Fruit fly (Drosophila melanogaster) whole organism, embryonic: ENCODE results near the gene Larp7.

Experiments used
- Ada2b ChIP-seq: fragments of 200-800 bp; sonication (Bioruptor generic); IDR thresholded peaks from 2 replicates; pipeline ENCODE4 v1.3.6; 2022; ENCODE audit warnings: missing biosample characterization, missing genetic modification characterization
- Aef1 ChIP-seq: fragments of 200-800 bp; sonication (Bioruptor generic); IDR thresholded peaks from 3 replicates; pipeline ENCODE4 v1.3.6; 2022; ENCODE audit warnings: missing biosample characterization, missing genetic modification characterization
- Atf-2 ChIP-seq: fragments of 200-800 bp; sonication (Bioruptor generic); optimal IDR thresholded peaks from 2 replicates; lab custom pipeline; 2016; ENCODE audit warnings: missing biosample characterization, missing genetic modification characterization
- Blimp-1 ChIP-seq: fragments of 200-800 bp; sonication (Bioruptor generic); optimal IDR thresholded peaks from 3 replicates; lab custom pipeline; 2018; ENCODE audit warnings: missing biosample characterization, missing genetic modification characterization, mild to moderate bottlenecking, moderate library complexity, missing genetic modification reagents
- CG10431 ChIP-seq: fragments of 200-800 bp; sonication (Bioruptor generic); optimal IDR thresholded peaks from 3 replicates; lab custom pipeline; 2018; ENCODE audit warnings: missing biosample characterization, mild to moderate bottlenecking, missing genetic modification characterization
- CG11696 ChIP-seq: fragments of 200-800 bp; sonication (Bioruptor generic); IDR thresholded peaks from 2 replicates; pipeline ENCODE4 v1.3.6; 2022; ENCODE audit warnings: missing biosample characterization, missing genetic modification characterization
- CG12299 ChIP-seq: fragments of 200-800 bp; sonication (Bioruptor generic); optimal IDR thresholded peaks from 2 replicates; lab custom pipeline; 2018; ENCODE audit warnings: missing biosample characterization, mild to moderate bottlenecking, missing genetic modification characterization
- CG15011 ChIP-seq: fragments of 200-800 bp; sonication (Bioruptor generic); optimal IDR thresholded peaks from 3 replicates; lab custom pipeline; 2018; ENCODE audit warnings: missing biosample characterization, mild to moderate bottlenecking, missing genetic modification characterization
- CG15514 ChIP-seq: fragments of 200-800 bp; sonication (Bioruptor generic); optimal IDR thresholded peaks from 3 replicates; lab custom pipeline; 2017; ENCODE audit warnings: missing biosample characterization, missing genetic modification characterization, mild to moderate bottlenecking, moderate library complexity, missing genetic modification reagents
- CG1603 ChIP-seq: fragments of 200-800 bp; sonication (Bioruptor generic); optimal IDR thresholded peaks from 2 replicates; lab custom pipeline; 2019; ENCODE audit warnings: missing biosample characterization, mild to moderate bottlenecking, missing genetic modification characterization, moderate library complexity
- CG17328 ChIP-seq: fragments of 200-800 bp; sonication (Bioruptor generic); IDR thresholded peaks from 2 replicates; pipeline ENCODE4 v1.3.6; 2022; ENCODE audit warnings: missing biosample characterization, missing genetic modification characterization
- CG17612 ChIP-seq: fragments of 200-800 bp; sonication (Bioruptor generic); IDR thresholded peaks from 2 replicates; pipeline ENCODE4 v1.3.6; 2022; ENCODE audit warnings: missing biosample characterization, missing genetic modification characterization
- CG17829 ChIP-seq: fragments of 200-800 bp; optimal IDR thresholded peaks from 2 replicates; lab custom pipeline; 2019; ENCODE audit warnings: missing biosample characterization, mild to moderate bottlenecking, missing genetic modification characterization, moderate library complexity
- CG2678 ChIP-seq: fragments of 200-800 bp; sonication (Bioruptor generic); optimal IDR thresholded peaks from 3 replicates; lab custom pipeline; 2019; ENCODE audit warnings: missing biosample characterization, mild to moderate bottlenecking, missing genetic modification characterization, moderate library complexity
- CG34422 ChIP-seq: fragments of 200-800 bp; sonication (Bioruptor generic); IDR thresholded peaks from 3 replicates; pipeline ENCODE4 v1.3.6; 2022; ENCODE audit warnings: missing biosample characterization, missing genetic modification characterization
- CG5953 ChIP-seq: fragments of 200-800 bp; sonication (Bioruptor generic); IDR thresholded peaks from 2 replicates; pipeline ENCODE4 v1.3.6; 2022; ENCODE audit warnings: missing biosample characterization, missing genetic modification characterization
- CG6683 ChIP-seq: fragments of 200-800 bp; sonication (Bioruptor generic); optimal IDR thresholded peaks from 2 replicates; lab custom pipeline; 2017; ENCODE audit warnings: missing biosample characterization, mild to moderate bottlenecking, missing genetic modification characterization, missing genetic modification reagents
- CG7556 ChIP-seq: fragments of 200-800 bp; sonication (Bioruptor generic); optimal IDR thresholded peaks from 2 replicates; lab custom pipeline; 2017; ENCODE audit warnings: missing biosample characterization, mild to moderate bottlenecking, missing genetic modification characterization
- CG7928 ChIP-seq: fragments of 200-800 bp; sonication (Bioruptor generic); optimal IDR thresholded peaks from 2 replicates; lab custom pipeline; 2017; ENCODE audit warnings: missing biosample characterization, mild to moderate bottlenecking, missing genetic modification characterization
- D ChIP-seq, 2 experiments: fragments of 200-800 bp in 1 of 2; fragments of >200 bp in 1 of 2; sonication (Bioruptor generic) in 1 of 2; optimal IDR thresholded peaks; 2 replicates in 1 of 2; 3 replicates in 1 of 2; lab custom pipeline; 2017; ENCODE audit warnings: mild to moderate bottlenecking in 1 of 2, missing biosample characterization in 1 of 2, missing genetic modification characterization in 1 of 2, missing genetic modification reagents in 1 of 2
- Dbx ChIP-seq: fragments of 200-800 bp; sonication (Bioruptor generic); IDR thresholded peaks from 3 replicates; pipeline ENCODE4 v1.3.6; 2022; ENCODE audit warnings: missing biosample characterization, missing genetic modification characterization
- Drgx ChIP-seq: fragments of 200-800 bp; sonication (Bioruptor generic); IDR thresholded peaks from 2 replicates; pipeline ENCODE4 v1.3.6; 2022; ENCODE audit warnings: missing biosample characterization, missing genetic modification characterization
- Fer1 ChIP-seq: fragments of 200-800 bp; sonication (Bioruptor generic); optimal IDR thresholded peaks from 2 replicates; lab custom pipeline; 2017; ENCODE audit warnings: missing biosample characterization, mild to moderate bottlenecking, missing genetic modification characterization
- H2.0 ChIP-seq: fragments of 200-800 bp; sonication (Bioruptor generic); IDR thresholded peaks from 2 replicates; pipeline ENCODE4 v1.3.6; 2022; ENCODE audit warnings: missing biosample characterization, missing genetic modification characterization
- HHEX ChIP-seq: fragments of 200-800 bp; sonication (Bioruptor generic); optimal IDR thresholded peaks from 3 replicates; lab custom pipeline; 2017; ENCODE audit warnings: missing biosample characterization, mild to moderate bottlenecking, missing genetic modification characterization, missing genetic modification reagents
- HLH4C ChIP-seq: fragments of 200-800 bp; sonication (Bioruptor generic); IDR thresholded peaks from 3 replicates; pipeline ENCODE4 v1.3.6; 2022; ENCODE audit warnings: missing biosample characterization, missing genetic modification characterization; ENCODE audit not compliant: partially characterized antibody
- HmgD ChIP-seq: fragments of 200-800 bp; sonication (Bioruptor generic); optimal IDR thresholded peaks from 3 replicates; lab custom pipeline; 2016; ENCODE audit warnings: missing biosample characterization, missing genetic modification characterization
- Hmr ChIP-seq: fragments of 200-800 bp; sonication (Bioruptor generic); optimal IDR thresholded peaks from 3 replicates; lab custom pipeline; 2017; ENCODE audit warnings: mild to moderate bottlenecking, missing biosample characterization, missing genetic modification reagents, missing genetic modification characterization
- Hr3 ChIP-seq: fragments of 200-800 bp; sonication (Bioruptor generic); optimal IDR thresholded peaks from 3 replicates; lab custom pipeline; 2016; ENCODE audit warnings: missing biosample characterization, missing genetic modification characterization
- Hr51 ChIP-seq, 2 experiments: fragments of 200-800 bp; sonication (Bioruptor generic); optimal IDR thresholded peaks; 2 replicates in 1 of 2; 3 replicates in 1 of 2; lab custom pipeline; 2016 to 2018; ENCODE audit warnings: missing biosample characterization in 2 of 2, missing genetic modification characterization in 2 of 2, mild to moderate bottlenecking in 1 of 2, moderate library complexity in 1 of 2
- Oli ChIP-seq: fragments of 200-800 bp; sonication (Bioruptor generic); optimal IDR thresholded peaks from 2 replicates; lab custom pipeline; 2018; ENCODE audit warnings: missing biosample characterization, mild to moderate bottlenecking, missing genetic modification characterization, moderate library complexity
- Optix ChIP-seq: fragments of 200-800 bp; sonication (Bioruptor generic); IDR thresholded peaks from 3 replicates; pipeline ENCODE4 v1.3.6; 2022; ENCODE audit warnings: missing biosample characterization, missing genetic modification characterization
- Side ChIP-seq: fragments of 200-800 bp; sonication (Bioruptor generic); optimal IDR thresholded peaks from 2 replicates; lab custom pipeline; 2016; ENCODE audit warnings: missing biosample characterization, missing genetic modification characterization
- Sin3A ChIP-seq: fragments of >200 bp; optimal IDR thresholded peaks from 2 replicates; lab custom pipeline; 2018
- Sox100B ChIP-seq: fragments of 200-800 bp; sonication (Bioruptor generic); optimal IDR thresholded peaks from 3 replicates; lab custom pipeline; 2018; ENCODE audit warnings: missing biosample characterization, mild to moderate bottlenecking, missing genetic modification characterization
- ac ChIP-seq: fragments of 200-800 bp; sonication (Bioruptor generic); optimal IDR thresholded peaks from 3 replicates; lab custom pipeline; 2017; ENCODE audit warnings: missing biosample characterization, mild to moderate bottlenecking, missing genetic modification characterization
- amos ChIP-seq: fragments of 200-800 bp; sonication (Bioruptor generic); IDR thresholded peaks from 2 replicates; pipeline ENCODE4 v1.3.6; 2022; ENCODE audit warnings: missing biosample characterization, missing genetic modification characterization; ENCODE audit not compliant: partially characterized antibody
- ara ChIP-seq: fragments of 200-800 bp; sonication (Bioruptor generic); IDR thresholded peaks from 2 replicates; pipeline ENCODE4 v1.3.6; 2022; ENCODE audit warnings: missing biosample characterization, missing genetic modification characterization
- cato ChIP-seq: fragments of 200-800 bp; sonication (Bioruptor generic); optimal IDR thresholded peaks from 2 replicates; lab custom pipeline; 2016; ENCODE audit warnings: missing biosample characterization, missing genetic modification characterization, borderline replicate concordance
- jumu ChIP-seq: fragments of 200-800 bp; sonication (Bioruptor generic); optimal IDR thresholded peaks from 3 replicates; lab custom pipeline; 2016; ENCODE audit warnings: missing biosample characterization, missing genetic modification characterization
- mirr ChIP-seq: fragments of 200-800 bp; sonication (Bioruptor generic); optimal IDR thresholded peaks from 3 replicates; lab custom pipeline; 2018; ENCODE audit warnings: missing biosample characterization, mild to moderate bottlenecking, missing genetic modification characterization
- nau ChIP-seq: fragments of 200-800 bp; sonication (Bioruptor generic); optimal IDR thresholded peaks from 3 replicates; lab custom pipeline; 2017; ENCODE audit warnings: missing biosample characterization, mild to moderate bottlenecking, missing genetic modification characterization, missing genetic modification reagents
- pho ChIP-seq: fragments of 200-800 bp; sonication (Bioruptor generic); optimal IDR thresholded peaks from 2 replicates; lab custom pipeline; 2016; ENCODE audit warnings: missing biosample characterization, missing genetic modification characterization
- phol ChIP-seq: fragments of 200-800 bp; sonication (Bioruptor generic); optimal IDR thresholded peaks from 3 replicates; lab custom pipeline; 2018; ENCODE audit warnings: missing biosample characterization, mild to moderate bottlenecking, missing genetic modification characterization, moderate library complexity
- pnt ChIP-seq: fragments of 200-800 bp; sonication (Bioruptor generic); optimal IDR thresholded peaks from 3 replicates; lab custom pipeline; 2016; ENCODE audit warnings: missing biosample characterization, missing genetic modification characterization
- slbo ChIP-seq: fragments of 200-800 bp; sonication (Bioruptor generic); IDR thresholded peaks from 2 replicates; pipeline ENCODE4 v1.3.6; 2022; ENCODE audit warnings: missing biosample characterization, missing genetic modification characterization
- slou ChIP-seq: fragments of 200-800 bp; sonication (Bioruptor generic); optimal IDR thresholded peaks from 3 replicates; lab custom pipeline; 2016; ENCODE audit warnings: missing biosample characterization, missing genetic modification characterization
- tio ChIP-seq: fragments of 200-800 bp; sonication (Bioruptor generic); optimal IDR thresholded peaks from 2 replicates; lab custom pipeline; 2017; ENCODE audit warnings: missing biosample characterization, missing genetic modification characterization, inconsistent platforms
- trem ChIP-seq: fragments of 200-800 bp; optimal IDR thresholded peaks from 3 replicates; lab custom pipeline; 2019; ENCODE audit warnings: missing biosample characterization, mild to moderate bottlenecking, missing genetic modification characterization, moderate library complexity
- tup ChIP-seq: fragments of 200-800 bp; sonication (Bioruptor generic); optimal IDR thresholded peaks from 2 replicates; lab custom pipeline; 2016; ENCODE audit warnings: missing biosample characterization, mild to moderate bottlenecking, missing genetic modification characterization, moderate library complexity
- zfh1 ChIP-seq: fragments of 200-800 bp; sonication (Bioruptor generic); IDR thresholded peaks from 3 replicates; pipeline ENCODE4 v1.3.6; 2022; ENCODE audit warnings: missing biosample characterization, missing genetic modification characterization

Gene Larp7

dm6 chrX:9248040-9248439 lies 4.4 kb downstream of the Larp7 start (continued):
- TF ChIP-seq ara (GFP tag; lab: Robert Waterston, UW) (peak; percentile 53; the same call in 1 of the 2 replicates), H2.0 (GFP tag; lab: Robert Waterston, UW) (no peak), tio (no peak), CG5953 (GFP tag; lab: Robert Waterston, UW) (no peak), CG17328 (GFP tag; lab: Robert Waterston, UW) (peak; percentile 46; the same call in 1 of the 2 replicates), pho (GFP tag; lab: Kevin White, UChicago) (no peak), Hmr (GFP tag; lab: Kevin White, UChicago) (no peak), slbo (GFP tag; lab: Robert Waterston, UW) (no peak), HmgD (GFP tag; lab: Kevin White, UChicago) (no peak), HLH4C (GFP tag; lab: Robert Waterston, UW) (no peak), mirr (GFP tag; lab: Kevin White, UChicago) (no peak), D (optimal IDR thresholded peaks at IDR 0.05; lab: Kevin White, UChicago) (no peak), D (GFP tag; optimal IDR thresholded peaks at IDR 0.05; lab: Kevin White, UChicago) (no peak), CG7556 (GFP tag; lab: Kevin White, UChicago) (peak; percentile 3), Optix (GFP tag; lab: Robert Waterston, UW) (no peak), cato (GFP tag; lab: Kevin White, UChicago) (no peak), CG1603 (tag; lab: Kevin White, UChicago) (peak; percentile 22), Hr3 (GFP tag; lab: Kevin White, UChicago) (peak; percentile 26), ac (GFP tag; lab: Kevin White, UChicago) (no peak), amos (no peak), CG34422 (GFP tag; lab: Robert Waterston, UW) (no peak), Sin3A (lab: Kevin White, UChicago) (no peak), Atf-2 (GFP tag; lab: Kevin White, UChicago) (no peak), CG7928 (GFP tag; lab: Kevin White, UChicago) (no peak), pnt (GFP tag; lab: Kevin White, UChicago) (no peak), zfh1 (GFP tag; lab: Robert Waterston, UW) (no peak), Side (no peak), CG17612 (GFP tag; lab: Robert Waterston, UW) (no peak), Fer1 (GFP tag; lab: Kevin White, UChicago) (no peak), Dbx (GFP tag; lab: Robert Waterston, UW) (no peak), CG15514 (GFP tag; lab: Kevin White, UChicago) (no peak), CG2678 (tag; lab: Kevin White, UChicago) (no peak), CG10431 (GFP tag; lab: Kevin White, UChicago) (no peak), Oli (no peak), tup (GFP tag; lab: Kevin White, UChicago) (no peak), Ada2b (0 out of 2 replicates have a peak, but pooled peaks have one; percentile 16), Sox100B (GFP tag; lab: Kevin White, UChicago) (no peak), CG15011 (GFP tag; lab: Kevin White, UChicago) (no peak), CG6683 (GFP tag; lab: Kevin White, UChicago) (no peak), jumu (GFP tag; lab: Kevin White, UChicago) (no peak), Drgx (GFP tag; lab: Robert Waterston, UW) (peak; percentile 39; the same call in 1 of the 2 replicates), slou (no peak), CG11696 (GFP tag; lab: Robert Waterston, UW) (no peak), CG12299 (tag; lab: Kevin White, UChicago) (no peak), phol (tag; lab: Kevin White, UChicago) (peak; percentile 40), Aef1 (GFP tag; lab: Robert Waterston, UW) (no peak), CG17829 (peak; percentile 38), HHEX (GFP tag; lab: Kevin White, UChicago) (no peak), trem (no peak), nau (GFP tag; lab: Kevin White, UChicago) (no peak), Blimp-1 (GFP tag; lab: Kevin White, UChicago) (peak; percentile 15), Hr51 (GFP tag; optimal IDR thresholded peaks at IDR 0.05; lab: Kevin White, UChicago) (no peak)
